Fruit fly (Drosophila melanogaster): ENCODE measurements around the gene Inx2.

The Inx2 gene

dm6 chrX:6996965-6997652, 1.4 kb upstream of the Inx2 start (continued):
- no peak for TF ChIP-seq CG12299 (tag; optimal IDR thresholded peaks at IDR 0.05)
- no peak for TF ChIP-seq sisA (GFP tag; IDR thresholded peaks at IDR 0.05)
- TF ChIP-seq Vsx1 (GFP tag; optimal IDR thresholded peaks at IDR 0.05), result peak; percentile 57
- TF ChIP-seq Hmx (GFP tag; optimal IDR thresholded peaks at IDR 0.05), result no peak
- TF ChIP-seq CG2199 (GFP tag; IDR thresholded peaks at IDR 0.05), result 0 out of 3 replicates have a peak, but pooled peaks have one; percentile 19
- TF ChIP-seq CG3407 (GFP tag; optimal IDR thresholded peaks at IDR 0.05), result no peak
- peak; percentile 5 for TF ChIP-seq vfl (GFP tag; optimal IDR thresholded peaks at IDR 0.05)
- TF ChIP-seq Gsc (GFP tag; IDR thresholded peaks at IDR 0.05), result no peak
- no peak for TF ChIP-seq CG33557 (GFP tag; optimal IDR thresholded peaks at IDR 0.05)
- TF ChIP-seq insv (GFP tag; optimal IDR thresholded peaks at IDR 0.05), result no peak
- no peak for TF ChIP-seq Max (GFP tag; optimal IDR thresholded peaks at IDR 0.05)
- TF ChIP-seq Ssrp (tag; optimal IDR thresholded peaks at IDR 0.05), result no peak
- TF ChIP-seq CG17912 (GFP tag; optimal IDR thresholded peaks at IDR 0.05), result no peak
- no peak for TF ChIP-seq sens (GFP tag)
- TF ChIP-seq exex (tag; optimal IDR thresholded peaks at IDR 0.05), result peak; percentile 97
- peak; percentile 88 for TF ChIP-seq sug (tag; optimal IDR thresholded peaks at IDR 0.05)
- no peak for TF ChIP-seq otp (GFP tag; IDR thresholded peaks at IDR 0.05)
- peak; percentile 19 for TF ChIP-seq twi (tag; optimal IDR thresholded peaks at IDR 0.05)
- TF ChIP-seq Eip74EF (GFP tag; optimal IDR thresholded peaks at IDR 0.05), result no peak
- TF ChIP-seq wek (GFP tag; optimal IDR thresholded peaks at IDR 0.05), result no peak
- peak; percentile 75 for TF ChIP-seq pfk (GFP tag; optimal IDR thresholded peaks at IDR 0.05)
- no peak for TF ChIP-seq CG42726 (GFP tag; IDR thresholded peaks at IDR 0.05; ENCODE audit: partially characterized antibody)
- TF ChIP-seq Hey (tag; optimal IDR thresholded peaks at IDR 0.05), result peak; percentile 37
- peak; percentile 10 for TF ChIP-seq B-H2 (GFP tag; optimal IDR thresholded peaks at IDR 0.05)
- peak; percentile 32 for TF ChIP-seq CG8281 (tag; optimal IDR thresholded peaks at IDR 0.05)
- TF ChIP-seq pho (GFP tag; optimal IDR thresholded peaks at IDR 0.05), result no peak
- no peak for TF ChIP-seq kay (GFP tag; optimal IDR thresholded peaks at IDR 0.05)
- TF ChIP-seq CG11093 (GFP tag; IDR thresholded peaks at IDR 0.05), result no peak
- no peak for TF ChIP-seq Ets65A (GFP tag)
- TF ChIP-seq CG14667 (GFP tag; IDR thresholded peaks at IDR 0.05), result no peak
- no peak for TF ChIP-seq CG1024 (GFP tag; IDR thresholded peaks at IDR 0.05)
- TF ChIP-seq CG34376 (GFP tag; optimal IDR thresholded peaks at IDR 0.05), result peak; percentile 92
- TF ChIP-seq Mrtf (GFP tag; IDR thresholded peaks at IDR 0.05), result no peak
- TF ChIP-seq CG14710 (tag; optimal IDR thresholded peaks at IDR 0.05), result no peak
- TF ChIP-seq danr (GFP tag; IDR thresholded peaks at IDR 0.05), result no peak

DNA sequence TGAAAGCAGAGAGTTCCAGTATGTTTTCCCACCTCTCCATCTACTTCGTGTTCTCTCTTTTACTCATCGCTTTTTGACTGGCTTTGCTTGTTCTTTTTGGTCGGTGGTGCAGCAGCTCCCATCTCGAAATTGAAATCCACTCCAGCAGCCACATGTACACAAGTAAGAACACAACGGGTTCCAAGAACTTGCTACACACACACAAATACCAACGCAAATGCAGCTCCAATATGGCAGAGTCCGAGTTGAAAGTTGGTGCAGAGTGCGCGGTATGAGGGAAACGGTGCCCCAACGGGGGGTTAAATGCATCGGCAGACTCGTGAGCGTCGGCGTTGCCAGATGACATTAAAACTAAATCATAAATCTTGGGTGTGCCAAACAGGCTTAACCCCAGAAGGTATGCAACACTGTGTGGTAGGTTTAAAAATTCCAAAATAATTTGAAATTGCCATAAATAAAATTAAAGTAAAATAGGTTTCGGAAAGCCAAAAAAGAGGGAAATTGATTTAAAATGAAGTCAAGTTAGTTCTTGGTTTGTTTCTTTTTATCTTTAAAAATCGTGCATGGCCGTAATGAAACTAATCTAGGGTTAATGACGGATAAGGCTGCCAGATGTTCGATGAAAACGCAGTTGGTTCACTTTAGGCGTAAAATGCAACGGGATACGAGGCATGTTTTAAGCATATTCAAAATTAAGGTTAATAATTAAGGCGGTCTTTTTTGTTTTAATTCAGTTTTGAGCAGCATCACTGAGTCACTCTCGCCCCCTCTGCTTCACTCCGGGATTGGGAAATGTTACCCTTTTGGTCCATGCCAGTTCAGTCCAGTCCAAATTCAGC, 600 bp upstream of the Inx2 start:
- no peak for TF ChIP-seq Ets97D (GFP tag; optimal IDR thresholded peaks at IDR 0.05)
- peak; percentile 61 for TF ChIP-seq gem (tag; optimal IDR thresholded peaks at IDR 0.05)
- no peak for TF ChIP-seq Ets65A (GFP tag)
- no peak for TF ChIP-seq CG7987 (GFP tag; optimal IDR thresholded peaks at IDR 0.05)
- TF ChIP-seq Rx (GFP tag; IDR thresholded peaks at IDR 0.05), result no peak
- TF ChIP-seq CG7928 (GFP tag; optimal IDR thresholded peaks at IDR 0.05), result no peak
- TF ChIP-seq tgo (GFP tag; IDR thresholded peaks at IDR 0.05), result no peak
- no peak for TF ChIP-seq scrt (GFP tag; optimal IDR thresholded peaks at IDR 0.05)
- TF ChIP-seq amos (GFP tag; IDR thresholded peaks at IDR 0.05; ENCODE audit: partially characterized antibody), result no peak
- TF ChIP-seq CG4730 (GFP tag; IDR thresholded peaks at IDR 0.05), result no peak
- peak; percentile 92 for TF ChIP-seq CG8290 (GFP tag; optimal IDR thresholded peaks at IDR 0.05)
- TF ChIP-seq CG8290 (tag; optimal IDR thresholded peaks at IDR 0.05), result peak; percentile 47 to 93
- TF ChIP-seq corto (GFP tag; optimal IDR thresholded peaks at IDR 0.05), result peak; percentile 39
- peak; percentile 50 for TF ChIP-seq Sox100B (GFP tag; optimal IDR thresholded peaks at IDR 0.05)
- no peak for TF ChIP-seq Side (GFP tag; optimal IDR thresholded peaks at IDR 0.05)
- TF ChIP-seq kay (GFP tag; optimal IDR thresholded peaks at IDR 0.05), result no peak
- no peak for TF ChIP-seq btn (GFP tag; optimal IDR thresholded peaks at IDR 0.05)
